Fruit fly (Drosophila melanogaster): ENCODE data around the gene Svil.

The Svil gene

DNA sequence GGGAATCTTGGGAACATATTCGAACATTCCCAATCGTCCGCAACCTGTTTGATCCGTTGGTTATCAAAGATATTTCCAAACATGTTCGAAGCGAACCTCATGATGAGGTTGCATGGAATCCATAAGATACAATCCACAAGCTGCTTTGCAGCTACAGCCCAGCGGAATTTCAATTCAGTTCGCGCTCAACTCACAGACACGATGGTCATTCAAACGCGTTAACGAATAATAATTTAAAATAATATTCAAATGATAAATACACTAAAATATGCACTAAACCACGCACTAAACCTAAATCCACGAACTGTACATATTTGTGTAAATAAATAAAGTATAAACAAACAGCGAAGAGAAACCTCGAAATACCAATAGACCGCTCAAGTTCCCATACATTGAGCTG is 10.4 kb downstream of the Svil start:
- TF ChIP-seq h (GFP tag; optimal IDR thresholded peaks at IDR 0.05) (peak; percentile 42), Abd-B (GFP tag; optimal IDR thresholded peaks at IDR 0.05) (no peak), dl (GFP tag; optimal IDR thresholded peaks at IDR 0.05; ENCODE audit: insufficient read depth in 1 of 2, partially characterized antibody in 2 of 2) (no peak), psq (GFP tag; optimal IDR thresholded peaks at IDR 0.05) (no peak), HLH106 (tag; optimal IDR thresholded peaks at IDR 0.05) (no peak), OdsH (GFP tag; optimal IDR thresholded peaks at IDR 0.05) (no peak), rgr (GFP tag; optimal IDR thresholded peaks at IDR 0.05) (no peak), Hr83 (GFP tag; optimal IDR thresholded peaks at IDR 0.05; ENCODE audit: poor library complexity, severe bottlenecking) (peak; percentile 1), lola (GFP tag; optimal IDR thresholded peaks at IDR 0.05) (no peak), CG9705 (GFP tag; optimal IDR thresholded peaks at IDR 0.05) (no peak), Hnf4 (GFP tag; optimal IDR thresholded peaks at IDR 0.05) (peak; percentile 13), N (GFP tag; optimal IDR thresholded peaks at IDR 0.05) (no peak), Rel (GFP tag; optimal IDR thresholded peaks at IDR 0.05) (no peak), Rel (tag; optimal IDR thresholded peaks at IDR 0.05) (no peak), woc (GFP tag; optimal IDR thresholded peaks at IDR 0.05) (no peak), CrebA (GFP tag; optimal IDR thresholded peaks at IDR 0.05; ENCODE audit: borderline replicate concordance) (no peak), sv (GFP tag; optimal IDR thresholded peaks at IDR 0.05) (no peak), Dif (GFP tag; optimal IDR thresholded peaks at IDR 0.05; ENCODE audit: partially characterized antibody) (peak; percentile 20), ey (GFP tag; optimal IDR thresholded peaks at IDR 0.05) (no peak), brk (GFP tag; optimal IDR thresholded peaks at IDR 0.05) (no peak), dsf (GFP tag; optimal IDR thresholded peaks at IDR 0.05; ENCODE audit: borderline replicate concordance) (no peak)

DNA sequence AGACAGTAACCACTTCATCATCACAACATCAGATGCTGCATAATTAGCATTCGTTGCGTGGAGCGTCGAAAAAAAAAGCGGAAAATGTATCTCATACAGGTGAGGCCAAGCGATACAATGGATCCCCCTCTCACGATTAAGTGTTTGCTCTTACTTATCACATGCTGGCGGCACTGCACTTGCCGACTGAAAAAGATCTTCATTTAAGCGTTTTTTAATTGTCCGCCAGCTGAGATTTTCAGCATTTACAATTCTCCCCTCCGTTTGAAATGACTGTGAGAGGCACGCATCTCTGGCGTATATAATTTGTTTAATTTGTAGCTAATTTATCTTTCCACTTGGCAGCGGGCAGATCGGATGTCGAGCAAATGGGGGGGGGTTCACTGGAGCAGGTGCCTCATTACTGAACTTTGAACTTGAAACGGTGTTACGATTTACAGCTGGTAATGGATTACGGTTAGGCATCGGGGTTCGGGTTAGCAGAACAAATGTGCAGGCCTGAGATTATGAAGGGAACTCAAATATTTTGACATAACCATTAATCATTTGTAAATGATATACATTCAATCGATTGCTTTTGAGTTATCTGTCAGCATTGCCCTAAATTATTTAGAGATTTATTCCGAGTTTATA is 11.3 kb downstream of the Svil start, which contains the start of gene Mzt1:
Mzt1 (plus strand) TSS at position 583 of the 633 bp plus-strand sequence.
- TF ChIP-seq br (GFP tag; optimal IDR thresholded peaks at IDR 0.05) (no peak), N (GFP tag; optimal IDR thresholded peaks at IDR 0.05) (no peak), fru (GFP tag; optimal IDR thresholded peaks at IDR 0.05) (no peak), dl (GFP tag; optimal IDR thresholded peaks at IDR 0.05; ENCODE audit: insufficient read depth in 1 of 2, partially characterized antibody in 2 of 2) (no peak), jim (GFP tag; optimal IDR thresholded peaks at IDR 0.05) (no peak), brk (GFP tag; optimal IDR thresholded peaks at IDR 0.05) (no peak), dmrt93B (GFP tag; optimal IDR thresholded peaks at IDR 0.05) (no peak), lola (GFP tag; optimal IDR thresholded peaks at IDR 0.05) (no peak), Vsx2 (GFP tag; optimal IDR thresholded peaks at IDR 0.05; ENCODE audit: partially characterized antibody) (no peak), foxo (GFP tag; optimal IDR thresholded peaks at IDR 0.05) (no peak), Rel (GFP tag; optimal IDR thresholded peaks at IDR 0.05) (no peak), Rel (tag; optimal IDR thresholded peaks at IDR 0.05) (no peak), rgr (GFP tag; optimal IDR thresholded peaks at IDR 0.05) (no peak), Hr83 (GFP tag; optimal IDR thresholded peaks at IDR 0.05; ENCODE audit: poor library complexity, severe bottlenecking) (no peak), dsf (GFP tag; optimal IDR thresholded peaks at IDR 0.05; ENCODE audit: borderline replicate concordance) (no peak), usp (GFP tag; optimal IDR thresholded peaks at IDR 0.05) (no peak), CG9705 (GFP tag; optimal IDR thresholded peaks at IDR 0.05) (no peak), woc (GFP tag; optimal IDR thresholded peaks at IDR 0.05) (no peak), Hnf4 (GFP tag; optimal IDR thresholded peaks at IDR 0.05) (no peak), Jra (GFP tag; optimal IDR thresholded peaks at IDR 0.05) (no peak)

DNA sequence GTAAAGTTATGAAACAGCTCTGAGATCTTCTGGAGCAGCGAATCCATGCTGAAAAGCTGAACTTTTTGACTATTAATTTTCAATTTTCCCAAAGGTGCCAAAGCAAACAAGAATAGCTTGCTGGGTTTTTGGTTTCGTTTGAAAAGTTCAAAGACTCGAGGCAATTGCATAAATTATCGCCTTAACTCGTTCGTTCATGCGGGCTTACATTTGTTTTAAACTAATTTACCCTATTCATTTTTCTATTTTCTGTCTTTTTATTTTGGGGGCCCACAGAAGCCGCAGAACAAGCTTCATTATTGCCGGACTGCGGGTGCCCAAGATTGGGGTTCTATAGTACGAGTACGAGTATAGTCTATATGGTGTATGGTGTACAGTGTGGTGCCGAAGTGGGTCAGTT is 13.4 kb downstream of the Svil start, which contains the start of the genes CG32298 and CG32299:
CG32298 (minus strand) TSS at position 101 of the 400 bp plus-strand sequence.
CG32299 (minus strand) TSS at position 101 of the 400 bp plus-strand sequence.
- no peak for TF ChIP-seq pan (optimal IDR thresholded peaks at IDR 0.05)

DNA sequence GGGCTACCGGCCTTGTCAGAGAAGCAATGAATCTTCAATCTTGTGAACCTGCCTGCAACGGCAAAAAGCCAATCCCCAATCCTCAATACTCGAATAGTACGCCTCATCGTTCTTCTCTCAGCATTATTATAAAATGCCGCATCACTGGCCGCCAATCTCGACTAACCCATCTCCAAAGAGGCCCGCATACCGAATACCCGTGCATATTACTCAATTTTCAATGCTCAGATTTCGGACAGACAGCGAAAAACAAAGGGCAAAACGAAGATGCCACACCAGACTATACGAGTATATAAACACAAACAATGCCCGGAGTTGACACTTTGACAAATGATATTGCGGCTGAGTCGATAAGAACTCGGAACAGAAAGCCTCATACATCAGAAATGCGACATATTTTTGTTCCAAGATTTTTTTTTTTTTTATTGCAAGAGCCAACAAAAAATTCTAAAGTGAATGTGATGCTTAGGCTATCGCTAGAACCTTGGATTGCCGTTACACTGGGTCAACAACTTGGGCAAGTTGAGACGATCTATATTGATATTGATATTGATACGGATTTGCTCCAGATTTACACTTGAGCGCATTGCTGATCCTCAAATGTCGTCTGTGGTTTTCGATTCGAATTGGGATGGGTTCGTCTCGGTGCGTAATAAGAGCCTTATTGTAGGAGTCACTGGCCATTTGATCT is 15.4 kb downstream of the Svil start:
- no peak for TF ChIP-seq dmrt93B (GFP tag; optimal IDR thresholded peaks at IDR 0.05)
- TF ChIP-seq CG9705 (GFP tag; optimal IDR thresholded peaks at IDR 0.05), result no peak
- TF ChIP-seq GATAd (GFP tag; optimal IDR thresholded peaks at IDR 0.05), result no peak
- TF ChIP-seq N (GFP tag; optimal IDR thresholded peaks at IDR 0.05), result no peak
- no peak for TF ChIP-seq Hr78 (GFP tag; optimal IDR thresholded peaks at IDR 0.05)
- no peak for TF ChIP-seq sv (GFP tag; optimal IDR thresholded peaks at IDR 0.05)
- no peak for TF ChIP-seq fru (GFP tag; optimal IDR thresholded peaks at IDR 0.05)
- TF ChIP-seq Myc (optimal IDR thresholded peaks at IDR 0.05), result no peak
- no peak for TF ChIP-seq br (GFP tag; optimal IDR thresholded peaks at IDR 0.05)
